Fruit fly (Drosophila melanogaster) whole organism, embryonic: ENCODE data around the gene arx.

ENCODE experiments used
- Bdp1 ChIP-seq: fragments of 200-800 bp; sonication (Bioruptor generic); optimal IDR thresholded peaks from 3 replicates; lab custom pipeline; 2016; ENCODE audit warnings: missing biosample characterization, missing genetic modification characterization
- CG10147 ChIP-seq: fragments of 200-800 bp; sonication (Bioruptor generic); optimal IDR thresholded peaks from 2 replicates; lab custom pipeline; 2019; ENCODE audit warnings: missing biosample characterization, mild to moderate bottlenecking, missing genetic modification characterization, moderate library complexity
- CG10209 ChIP-seq: fragments of 200-800 bp; sonication (Bioruptor generic); optimal IDR thresholded peaks from 3 replicates; lab custom pipeline; 2017; ENCODE audit warnings: missing biosample characterization, mild to moderate bottlenecking, missing genetic modification characterization, missing genetic modification reagents
- CG10431 ChIP-seq: fragments of 200-800 bp; sonication (Bioruptor generic); optimal IDR thresholded peaks from 3 replicates; lab custom pipeline; 2018; ENCODE audit warnings: missing biosample characterization, mild to moderate bottlenecking, missing genetic modification characterization
- CG10565 ChIP-seq: fragments of 200-800 bp; sonication (Bioruptor generic); optimal IDR thresholded peaks from 3 replicates; lab custom pipeline; 2016; ENCODE audit warnings: missing biosample characterization, mild to moderate bottlenecking, missing genetic modification characterization
- CG11695 ChIP-seq: fragments of 200-800 bp; sonication (Bioruptor generic); IDR thresholded peaks from 3 replicates; pipeline ENCODE4 v1.3.6; 2022; ENCODE audit warnings: missing biosample characterization, missing genetic modification characterization
- CG11723 ChIP-seq: fragments of 200-800 bp; sonication (Bioruptor generic); optimal IDR thresholded peaks from 2 replicates; lab custom pipeline; 2017; ENCODE audit warnings: missing biosample characterization, mild to moderate bottlenecking, missing genetic modification characterization
- CG12104 ChIP-seq: fragments of 200-800 bp; sonication (Bioruptor generic); optimal IDR thresholded peaks from 3 replicates; lab custom pipeline; 2016; ENCODE audit warnings: missing biosample characterization, missing genetic modification characterization
- CG12299 ChIP-seq: fragments of 200-800 bp; sonication (Bioruptor generic); optimal IDR thresholded peaks from 2 replicates; lab custom pipeline; 2018; ENCODE audit warnings: missing biosample characterization, mild to moderate bottlenecking, missing genetic modification characterization
- CG14860 ChIP-seq: fragments of 200-800 bp; sonication (Bioruptor generic); IDR thresholded peaks from 3 replicates; pipeline ENCODE4 v1.3.6; 2022; ENCODE audit warnings: missing biosample characterization, missing genetic modification characterization; ENCODE audit not compliant: partially characterized antibody
- CG16813 ChIP-seq: fragments of 200-800 bp; sonication (Bioruptor generic); IDR thresholded peaks from 3 replicates; pipeline ENCODE4 v1.3.6; 2022; ENCODE audit warnings: missing biosample characterization, missing genetic modification characterization; ENCODE audit not compliant: partially characterized antibody
- CG17359 ChIP-seq: fragments of 200-800 bp; sonication (Bioruptor generic); optimal IDR thresholded peaks from 3 replicates; lab custom pipeline; 2018; ENCODE audit warnings: missing biosample characterization, mild to moderate bottlenecking, missing genetic modification characterization, moderate library complexity
- CG17568 ChIP-seq: fragments of 200-800 bp; sonication (Bioruptor generic); optimal IDR thresholded peaks from 2 replicates; lab custom pipeline; 2018; ENCODE audit warnings: missing biosample characterization, mild to moderate bottlenecking, missing genetic modification characterization, moderate library complexity
- CG1832 ChIP-seq: fragments of 200-800 bp; sonication (Bioruptor generic); optimal IDR thresholded peaks from 2 replicates; lab custom pipeline; 2017; ENCODE audit warnings: missing biosample characterization, mild to moderate bottlenecking, missing genetic modification characterization, inconsistent platforms
- CG2202 ChIP-seq: fragments of 200-800 bp; sonication (Bioruptor generic); optimal IDR thresholded peaks from 2 replicates; lab custom pipeline; 2018; ENCODE audit warnings: missing biosample characterization, mild to moderate bottlenecking, missing genetic modification characterization
- CG2889 ChIP-seq: fragments of 200-800 bp; sonication (Bioruptor generic); IDR thresholded peaks from 3 replicates; pipeline ENCODE4 v1.3.6; 2022; ENCODE audit warnings: missing biosample characterization, missing genetic modification characterization
- CG30403 ChIP-seq: fragments of 200-800 bp; sonication (Bioruptor generic); optimal IDR thresholded peaks from 3 replicates; lab custom pipeline; 2016; ENCODE audit warnings: missing biosample characterization, missing genetic modification characterization
- CG3163 ChIP-seq: fragments of 200-800 bp; sonication (Bioruptor generic); optimal IDR thresholded peaks from 3 replicates; lab custom pipeline; 2016; ENCODE audit warnings: missing biosample characterization, missing genetic modification characterization
- CG6683 ChIP-seq: fragments of 200-800 bp; sonication (Bioruptor generic); optimal IDR thresholded peaks from 2 replicates; lab custom pipeline; 2017; ENCODE audit warnings: missing biosample characterization, mild to moderate bottlenecking, missing genetic modification characterization, missing genetic modification reagents
- CG8944 ChIP-seq: fragments of 200-800 bp; sonication (Bioruptor generic); optimal IDR thresholded peaks from 3 replicates; lab custom pipeline; 2016; ENCODE audit warnings: missing biosample characterization, missing genetic modification characterization
- CG9609 ChIP-seq: fragments of 200-800 bp; sonication (Bioruptor generic); optimal IDR thresholded peaks from 3 replicates; lab custom pipeline; 2016; ENCODE audit warnings: missing biosample characterization, missing genetic modification characterization
- CTCF ChIP-seq: fragments of 200-800 bp; sonication (Bioruptor generic); optimal IDR thresholded peaks from 2 replicates; lab custom pipeline; 2017; ENCODE audit warnings: missing biosample characterization, mild to moderate bottlenecking, missing genetic modification characterization, moderate library complexity
- D ChIP-seq, 2 experiments: fragments of 200-800 bp in 1 of 2; fragments of >200 bp in 1 of 2; sonication (Bioruptor generic) in 1 of 2; optimal IDR thresholded peaks; 2 replicates in 1 of 2; 3 replicates in 1 of 2; lab custom pipeline; 2017; ENCODE audit warnings: mild to moderate bottlenecking in 1 of 2, missing biosample characterization in 1 of 2, missing genetic modification characterization in 1 of 2, missing genetic modification reagents in 1 of 2
- Doc2 ChIP-seq: fragments of 200-800 bp; sonication (Bioruptor generic); IDR thresholded peaks from 2 replicates; pipeline ENCODE4 v1.3.6; 2022; ENCODE audit warnings: missing biosample characterization, missing genetic modification characterization
- E2f2 ChIP-seq: fragments of 200-800 bp; sonication (Bioruptor generic); IDR thresholded peaks from 2 replicates; pipeline ENCODE4 v1.3.6; 2022; ENCODE audit warnings: missing biosample characterization, missing genetic modification characterization
- Ets65A ChIP-seq: fragments of 200-800 bp; sonication (Bioruptor generic); peaks from one replicate; lab custom pipeline; 2016; ENCODE audit warnings: missing biosample characterization, missing genetic modification characterization
- Fer1 ChIP-seq: fragments of 200-800 bp; sonication (Bioruptor generic); optimal IDR thresholded peaks from 2 replicates; lab custom pipeline; 2017; ENCODE audit warnings: missing biosample characterization, mild to moderate bottlenecking, missing genetic modification characterization
- GATAe ChIP-seq: fragments of 200-800 bp; sonication (Bioruptor generic); conservative IDR thresholded peaks from 2 replicates; pipeline ENCODE4 v1.3.6; 2022; ENCODE audit warnings: missing biosample characterization, missing genetic modification characterization
- Hr3 ChIP-seq: fragments of 200-800 bp; sonication (Bioruptor generic); optimal IDR thresholded peaks from 3 replicates; lab custom pipeline; 2016; ENCODE audit warnings: missing biosample characterization, missing genetic modification characterization
- NC2α ChIP-seq: fragments of 200-800 bp; sonication (Bioruptor generic); optimal IDR thresholded peaks from 2 replicates; lab custom pipeline; 2016; ENCODE audit warnings: missing biosample characterization, missing genetic modification characterization
- Oli ChIP-seq: fragments of 200-800 bp; sonication (Bioruptor generic); optimal IDR thresholded peaks from 2 replicates; lab custom pipeline; 2018; ENCODE audit warnings: missing biosample characterization, mild to moderate bottlenecking, missing genetic modification characterization, moderate library complexity
- Tbp ChIP-seq: fragments of >200 bp; optimal IDR thresholded peaks from 2 replicates; lab custom pipeline; 2018; ENCODE audit warnings: missing biosample characterization, missing genetic modification characterization
- az2 ChIP-seq: fragments of 200-800 bp; sonication (Bioruptor generic); optimal IDR thresholded peaks from 3 replicates; lab custom pipeline; 2016; ENCODE audit warnings: missing biosample characterization, missing genetic modification characterization
- chn ChIP-seq: fragments of 200-800 bp; sonication (Bioruptor generic); optimal IDR thresholded peaks from 2 replicates; lab custom pipeline; 2016; ENCODE audit warnings: missing biosample characterization, missing genetic modification characterization
- corto ChIP-seq: fragments of 200-800 bp; sonication (Bioruptor generic); optimal IDR thresholded peaks from 2 replicates; lab custom pipeline; 2016; ENCODE audit warnings: missing biosample characterization, mild to moderate bottlenecking, missing genetic modification characterization, moderate library complexity
- dpn ChIP-seq, 2 experiments: fragments of 200-800 bp; sonication (Bioruptor generic); optimal IDR thresholded peaks; 3 replicates each; lab custom pipeline; 2016; ENCODE audit warnings: missing biosample characterization in 2 of 2, missing genetic modification characterization in 2 of 2
- h ChIP-seq: fragments of >200 bp; optimal IDR thresholded peaks from 2 replicates; lab custom pipeline; 2017
- ken ChIP-seq: fragments of 200-800 bp; sonication (Bioruptor generic); IDR thresholded peaks from 3 replicates; pipeline ENCODE4 v1.3.6; 2022; ENCODE audit warnings: missing biosample characterization, missing genetic modification characterization
- lilli ChIP-seq: fragments of 200-800 bp; sonication (Bioruptor generic); optimal IDR thresholded peaks from 3 replicates; lab custom pipeline; 2016; ENCODE audit warnings: missing biosample characterization, missing genetic modification characterization
- lov ChIP-seq, 2 experiments: fragments of 200-800 bp in 1 of 2; fragments of >200 bp in 1 of 2; sonication (Bioruptor generic) in 1 of 2; IDR thresholded peaks in 1 of 2; optimal IDR thresholded peaks in 1 of 2; 2 replicates in 1 of 2; 3 replicates in 1 of 2; pipeline versions ENCODE4 v1.3.6 to Lab custom; 2017 to 2022; ENCODE audit warnings: missing biosample characterization in 1 of 2, missing genetic modification characterization in 1 of 2
- prd ChIP-seq, 3 experiments: fragments of >200 bp in 2 of 3; fragments of 200-800 bp in 1 of 3; sonication (Bioruptor generic) in 1 of 3; optimal IDR thresholded peaks in 2 of 3; IDR thresholded peaks in 1 of 3; 2 replicates in 2 of 3; 3 replicates in 1 of 3; pipeline versions ENCODE4 v1.3.6 to Lab custom; 2017 to 2022; ENCODE audit warnings: missing biosample characterization in 1 of 3, missing genetic modification characterization in 1 of 3
- pros ChIP-seq: fragments of 200-800 bp; sonication (Bioruptor generic); optimal IDR thresholded peaks from 3 replicates; lab custom pipeline; 2019; ENCODE audit warnings: missing biosample characterization, mild to moderate bottlenecking, missing genetic modification characterization, moderate library complexity
- rib ChIP-seq: fragments of 200-800 bp; sonication (Bioruptor generic); IDR thresholded peaks from 2 replicates; pipeline ENCODE4 v1.3.6; 2022; ENCODE audit warnings: missing biosample characterization, missing genetic modification characterization
- shn ChIP-seq: fragments of 200-800 bp; sonication (Bioruptor generic); optimal IDR thresholded peaks from 3 replicates; lab custom pipeline; 2016; ENCODE audit warnings: missing biosample characterization, missing genetic modification characterization
- so ChIP-seq: fragments of 200-800 bp; sonication (Bioruptor generic); IDR thresholded peaks from 3 replicates; pipeline ENCODE4 v1.3.6; 2022; ENCODE audit warnings: missing biosample characterization, missing genetic modification characterization
- stc ChIP-seq: fragments of 200-800 bp; sonication (Bioruptor generic); IDR thresholded peaks from 2 replicates; pipeline ENCODE4 v1.3.6; 2022; ENCODE audit warnings: missing biosample characterization, missing genetic modification characterization
- unpg ChIP-seq: fragments of 200-800 bp; sonication (Bioruptor generic); optimal IDR thresholded peaks from 3 replicates; lab custom pipeline; 2018; ENCODE audit warnings: missing biosample characterization, mild to moderate bottlenecking, missing genetic modification characterization, moderate library complexity
- wek ChIP-seq: fragments of 200-800 bp; sonication (Bioruptor generic); optimal IDR thresholded peaks from 3 replicates; lab custom pipeline; 2018; ENCODE audit warnings: missing biosample characterization, mild to moderate bottlenecking, missing genetic modification characterization, moderate library complexity

Gene arx

dm6 chr3L:18890283-18891175, 10.8 kb downstream of the arx start, which contains the start of gene CG3961:
TSS of gene CG3961 (minus strand) at chr3L:18890483.
- TF ChIP-seq CG17359 = peak; percentile 97
- TF ChIP-seq stc (GFP tag; lab: Robert Waterston, UW) = peak; percentile 92
- TF ChIP-seq CG16813 = no peak
- TF ChIP-seq so (GFP tag; lab: Robert Waterston, UW) = peak; percentile 95
- TF ChIP-seq Fer1 = peak; percentile 96
- peak; percentile 71 for TF ChIP-seq CG10565 (GFP tag; lab: Kevin White, UChicago)
- TF ChIP-seq wek (GFP tag; lab: Kevin White, UChicago) = peak; percentile 67
- TF ChIP-seq CTCF (GFP tag; lab: Kevin White, UChicago) = peak; percentile 72
- TF ChIP-seq CG2202 = peak; percentile 98
- no peak for TF ChIP-seq D (optimal IDR thresholded peaks at IDR 0.05; lab: Kevin White, UChicago)
- peak; percentile 99 for TF ChIP-seq D (GFP tag; optimal IDR thresholded peaks at IDR 0.05; lab: Kevin White, UChicago)
- TF ChIP-seq CG2889 (GFP tag; lab: Robert Waterston, UW) = peak; percentile 72; the same call in 2 of the 3 replicates
- peak; percentile 98 for TF ChIP-seq Oli (tag; lab: Kevin White, UChicago)
- TF ChIP-seq CG11723 (GFP tag; lab: Kevin White, UChicago) = peak; percentile 97
- peak; percentile 80 for TF ChIP-seq NC2α (GFP tag; lab: Kevin White, UChicago)
- TF ChIP-seq CG14860 (GFP tag; lab: Robert Waterston, UW) = no peak
- peak; percentile 66 for TF ChIP-seq GATAe
- TF ChIP-seq CG12104 = peak; percentile 98
- TF ChIP-seq lov (optimal IDR thresholded peaks at IDR 0.05; lab: Kevin White, UChicago) = no peak
- TF ChIP-seq lov (GFP tag; IDR thresholded peaks at IDR 0.05; lab: Robert Waterston, UW) = 0 out of 3 replicates have a peak, but pooled peaks have one; percentile 39
- peak; percentile 79 for TF ChIP-seq E2f2 (GFP tag; lab: Robert Waterston, UW)
- TF ChIP-seq CG10431 (GFP tag; lab: Kevin White, UChicago) = peak; percentile 93
- TF ChIP-seq dpn (GFP tag; optimal IDR thresholded peaks at IDR 0.05; lab: Kevin White, UChicago) = peak; percentile 88 to 97
- peak; percentile 56 for TF ChIP-seq pros
- TF ChIP-seq CG10147 = peak; percentile 97
- TF ChIP-seq chn (GFP tag; lab: Kevin White, UChicago) = peak; percentile 92
- peak; percentile 96 for TF ChIP-seq unpg (GFP tag; lab: Kevin White, UChicago)
- peak; percentile 98 for TF ChIP-seq CG10209 (GFP tag; lab: Kevin White, UChicago)
- TF ChIP-seq CG3163 = peak; percentile 72
- peak; percentile 97 for TF ChIP-seq Ets65A (GFP tag; lab: Kevin White, UChicago)
- TF ChIP-seq CG8944 (GFP tag; lab: Kevin White, UChicago) = peak; percentile 81
- TF ChIP-seq CG6683 (GFP tag; lab: Kevin White, UChicago) = peak; percentile 95
- TF ChIP-seq CG30403 (GFP tag; lab: Kevin White, UChicago) = peak; percentile 99
- peak; percentile 97 for TF ChIP-seq CG11695
- TF ChIP-seq CG17568 (GFP tag; lab: Kevin White, UChicago) = peak; percentile 92
- peak; percentile 87 for TF ChIP-seq corto
- peak; percentile 98 for TF ChIP-seq Hr3
- TF ChIP-seq prd (optimal IDR thresholded peaks at IDR 0.05; lab: Kevin White, UChicago) = no peak
- TF ChIP-seq prd (GFP tag; IDR thresholded peaks at IDR 0.05; lab: Robert Waterston, UW) = peak; percentile 94
- no peak for TF ChIP-seq rib (GFP tag; lab: Robert Waterston, UW)
- no peak for TF ChIP-seq CG1832 (GFP tag; lab: Kevin White, UChicago)
- no peak for TF ChIP-seq h (lab: Kevin White, UChicago)
- TF ChIP-seq Bdp1 (GFP tag; lab: Kevin White, UChicago) = peak; percentile 80
- TF ChIP-seq CG9609 (GFP tag; lab: Kevin White, UChicago) = peak; percentile 83
- TF ChIP-seq CG12299 (tag; lab: Kevin White, UChicago) = peak; percentile 95
- TF ChIP-seq Doc2 (GFP tag; lab: Robert Waterston, UW) = no peak
- TF ChIP-seq ken (GFP tag; lab: Robert Waterston, UW) = peak; percentile 80; the same call in 2 of the 3 replicates
- TF ChIP-seq Tbp = no peak
- TF ChIP-seq lilli (GFP tag; lab: Kevin White, UChicago) = peak; percentile 92
- peak; percentile 75 for TF ChIP-seq shn (GFP tag; lab: Kevin White, UChicago)
- TF ChIP-seq az2 (GFP tag; lab: Kevin White, UChicago) = peak; percentile 98
